Fruit fly (Drosophila melanogaster) whole organism: Measurements from ENCODE around the gene Hsc70-4.

Experiments
- CG8478 ChIP-seq: fragments of >200 bp; optimal IDR thresholded peaks from 2 replicates; lab custom pipeline; 2018; ENCODE audit warnings: inconsistent platforms
- Dll ChIP-seq: fragments of >200 bp; optimal IDR thresholded peaks from 2 replicates; lab custom pipeline; 2017
- EcR ChIP-seq, 2 experiments: fragments of >200 bp; optimal IDR thresholded peaks; 2 replicates each; lab custom pipeline; 2017; ENCODE audit warnings: missing biosample characterization in 2 of 2, missing genetic modification characterization in 2 of 2, missing genetic modification reagents in 2 of 2
- psq ChIP-seq: fragments of >200 bp; optimal IDR thresholded peaks from 2 replicates; lab custom pipeline; 2017

DNA sequence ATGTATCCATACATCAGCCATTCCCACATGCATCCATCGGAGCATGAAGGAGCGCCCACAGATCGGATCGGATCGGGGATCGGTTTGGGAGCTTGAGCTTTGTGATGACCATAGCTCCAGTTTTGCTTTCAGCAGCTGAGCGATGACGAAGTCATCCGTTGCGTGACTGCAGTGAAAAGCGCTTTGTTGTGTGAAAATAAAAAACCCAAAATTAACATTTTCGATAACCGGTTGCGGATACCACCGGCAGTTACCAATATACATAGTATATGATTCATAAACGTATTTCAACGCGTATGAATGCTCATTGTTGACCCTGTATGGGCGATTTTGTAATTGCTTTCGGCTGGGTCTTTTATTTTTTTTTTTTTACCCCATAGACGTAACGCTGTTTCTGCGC is 37.3 kb upstream of the Hsc70-4 start:
- no peak for TF ChIP-seq EcR (GFP tag; optimal IDR thresholded peaks at IDR 0.05; lab: Kevin White, UChicago)
- TF ChIP-seq CG8478, result no peak
- TF ChIP-seq psq (lab: Kevin White, UChicago), result no peak
- no peak for TF ChIP-seq Dll (lab: Kevin White, UChicago)
